Worm (Caenorhabditis elegans) whole organism, young adult: Measurements from ENCODE around the gene srh-169.

ENCODE experiments used
- B0019.2 ChIP-seq: fragments of 200-800 bp; sonication (Bioruptor generic); conservative IDR thresholded peaks from 2 replicates; pipeline ENCODE4 v1.3.6; 2022; ENCODE audit warnings: missing genetic modification reagents, missing genetic modification characterization, missing compliant biosample characterization
- C06A6.2 ChIP-seq: fragments of 200-800 bp; sonication (Bioruptor generic); conservative IDR thresholded peaks from 2 replicates; pipeline ENCODE4 v1.3.6; 2022; ENCODE audit warnings: missing genetic modification characterization, missing compliant biosample characterization
- C17E4.6 ChIP-seq: fragments of 200-800 bp; sonication (Bioruptor generic); IDR thresholded peaks from 2 replicates; pipeline ENCODE4 v1.3.6; 2022; ENCODE audit warnings: missing genetic modification reagents, missing genetic modification characterization, missing compliant biosample characterization
- D2030.7 ChIP-seq: fragments of 200-800 bp; sonication (Bioruptor generic); IDR thresholded peaks from 2 replicates; pipeline ENCODE4 v1.3.6; 2022; ENCODE audit warnings: missing genetic modification reagents, missing genetic modification characterization, missing compliant biosample characterization
- F23B12.7 ChIP-seq: sonication (generic microtip); optimal IDR thresholded peaks from 2 replicates; lab custom pipeline; 2017; ENCODE audit warnings: missing genetic modification characterization, mild to moderate bottlenecking, missing compliant biosample characterization, antibody characterized with exemption, moderate library complexity; ENCODE audit not compliant: insufficient read depth
- F33H1.4 ChIP-seq: fragments of 200-800 bp; sonication (Bioruptor generic); IDR thresholded peaks from 2 replicates; pipeline ENCODE4 v1.3.6; 2022; ENCODE audit warnings: missing genetic modification reagents, missing genetic modification characterization, missing compliant biosample characterization
- F37B4.10 ChIP-seq: fragments of 200-800 bp; sonication (Bioruptor generic); IDR thresholded peaks from 2 replicates; pipeline ENCODE4 v1.3.6; 2022; ENCODE audit warnings: missing genetic modification characterization, missing compliant biosample characterization
- Y67H2A.10 ChIP-seq: fragments of 200-800 bp; sonication (Bioruptor generic); conservative IDR thresholded peaks from 2 replicates; pipeline ENCODE4 v1.3.6; 2022; ENCODE audit warnings: missing genetic modification reagents, missing genetic modification characterization, missing compliant biosample characterization
- attf-3 ChIP-seq: fragments of 200-800 bp; sonication (Bioruptor generic); conservative IDR thresholded peaks from 2 replicates; pipeline ENCODE4 v1.3.6; 2022; ENCODE audit warnings: missing genetic modification reagents, missing genetic modification characterization, missing compliant biosample characterization
- attf-5 ChIP-seq: fragments of 200-800 bp; sonication (Bioruptor generic); optimal IDR thresholded peaks from 2 replicates; lab custom pipeline; 2018; ENCODE audit warnings: mild to moderate bottlenecking, missing genetic modification characterization, missing compliant biosample characterization
- bed-1 ChIP-seq: fragments of 200-800 bp; sonication (Bioruptor generic); IDR thresholded peaks from 2 replicates; pipeline ENCODE4 v1.3.6; 2022; ENCODE audit warnings: missing genetic modification reagents, missing genetic modification characterization, missing compliant biosample characterization
- ceh-100 ChIP-seq: fragments of 200-800 bp; sonication (Bioruptor generic); IDR thresholded peaks from 2 replicates; pipeline ENCODE4 v1.3.6; 2022; ENCODE audit warnings: missing genetic modification reagents, missing genetic modification characterization, missing compliant biosample characterization
- ceh-91 ChIP-seq: fragments of 200-800 bp; sonication (Bioruptor generic); IDR thresholded peaks from 2 replicates; pipeline ENCODE4 v1.3.6; 2022; ENCODE audit warnings: missing genetic modification reagents, missing genetic modification characterization, missing compliant biosample characterization
- dpff-1 ChIP-seq: sonication (generic microtip); optimal IDR thresholded peaks from 2 replicates; lab custom pipeline; 2017; ENCODE audit warnings: mild to moderate bottlenecking, missing genetic modification characterization, missing compliant biosample characterization
- dpl-1 ChIP-seq: fragments of 150-350 bp; optimal IDR thresholded peaks from 2 replicates; lab custom pipeline; 2014; ENCODE audit warnings: missing biosample characterization, missing genetic modification reagents, missing genetic modification characterization
- egl-18 ChIP-seq: fragments of 200-800 bp; sonication (Bioruptor generic); IDR thresholded peaks from 2 replicates; pipeline ENCODE4 v1.3.6; 2022; ENCODE audit warnings: missing genetic modification reagents, missing genetic modification characterization, missing compliant biosample characterization
- ekl-4 ChIP-seq: fragments of 200-800 bp; sonication (Bioruptor generic); IDR thresholded peaks from 2 replicates; pipeline ENCODE4 v1.3.6; 2022; ENCODE audit warnings: missing genetic modification reagents, missing genetic modification characterization, missing compliant biosample characterization
- hmg-1.2 ChIP-seq: fragments of 200-800 bp; sonication (Bioruptor generic); IDR thresholded peaks from 2 replicates; pipeline ENCODE4 v1.3.6; 2022; ENCODE audit warnings: missing genetic modification reagents, missing genetic modification characterization, missing compliant biosample characterization
- hmg-20 ChIP-seq: fragments of 200-800 bp; sonication (Bioruptor generic); IDR thresholded peaks from 2 replicates; pipeline ENCODE4 v1.3.6; 2022; ENCODE audit warnings: missing genetic modification reagents, missing genetic modification characterization, missing compliant biosample characterization
- hrde-1 ChIP-seq: sonication (generic microtip); optimal IDR thresholded peaks from 2 replicates; lab custom pipeline; 2016; ENCODE audit warnings: missing genetic modification characterization, mild to moderate bottlenecking, missing compliant biosample characterization, moderate library complexity, missing genotype, missing genetic modification reagents, borderline replicate concordance
- hsf-1 ChIP-seq: fragments of 200-800 bp; sonication (Bioruptor generic); IDR thresholded peaks from 2 replicates; pipeline ENCODE4 v1.3.6; 2022; ENCODE audit warnings: missing genetic modification reagents, missing genetic modification characterization, missing compliant biosample characterization
- lin-54 ChIP-seq: fragments of 200-800 bp; sonication (Bioruptor generic); optimal IDR thresholded peaks from 2 replicates; lab custom pipeline; 2018; ENCODE audit warnings: mild to moderate bottlenecking, missing genetic modification characterization, missing compliant biosample characterization
- lir-1 ChIP-seq: fragments of 200-800 bp; sonication (Bioruptor generic); conservative IDR thresholded peaks from 2 replicates; pipeline ENCODE4 v1.3.6; 2022; ENCODE audit warnings: missing genetic modification reagents, missing genetic modification characterization, missing compliant biosample characterization
- lsl-1 ChIP-seq: fragments of 200-800 bp; sonication (Bioruptor generic); optimal IDR thresholded peaks from 2 replicates; lab custom pipeline; 2018; ENCODE audit warnings: mild to moderate bottlenecking, missing genetic modification characterization, moderate library complexity, missing compliant biosample characterization
- madf-6 ChIP-seq: fragments of 200-800 bp; sonication (Bioruptor generic); IDR thresholded peaks from 2 replicates; pipeline ENCODE4 v1.3.6; 2022; ENCODE audit warnings: missing genetic modification reagents, missing genetic modification characterization, missing compliant biosample characterization
- madf-8 ChIP-seq: fragments of 200-800 bp; sonication (Bioruptor generic); conservative IDR thresholded peaks from 2 replicates; pipeline ENCODE4 v1.3.6; 2022; ENCODE audit warnings: missing genetic modification reagents, missing genetic modification characterization, missing compliant biosample characterization
- mcd-1 ChIP-seq: fragments of 200-800 bp; sonication (Bioruptor generic); IDR thresholded peaks from 2 replicates; pipeline ENCODE4 v1.3.6; 2022; ENCODE audit warnings: missing genetic modification reagents, missing genetic modification characterization, missing compliant biosample characterization
- mxl-1 ChIP-seq: sonication (generic microtip); optimal IDR thresholded peaks from 2 replicates; lab custom pipeline; 2016; ENCODE audit warnings: missing genetic modification characterization, missing compliant biosample characterization
- nfyb-1 ChIP-seq: fragments of 200-800 bp; sonication (Bioruptor generic); IDR thresholded peaks from 2 replicates; pipeline ENCODE4 v1.3.6; 2022; ENCODE audit warnings: missing genetic modification reagents, missing genetic modification characterization, missing compliant biosample characterization
- nhr-120 ChIP-seq: fragments of 200-800 bp; sonication (Bioruptor generic); IDR thresholded peaks from 2 replicates; pipeline ENCODE4 v1.3.6; 2022; ENCODE audit warnings: missing genetic modification characterization, missing compliant biosample characterization
- rcor-1 ChIP-seq: fragments of 200-800 bp; sonication (Bioruptor generic); IDR thresholded peaks from 2 replicates; pipeline ENCODE4 v1.3.6; 2022; ENCODE audit warnings: missing genetic modification reagents, missing genetic modification characterization, missing compliant biosample characterization
- rpc-1 ChIP-seq, 2 experiments: fragments of 150-350 bp in 1 of 2; sonication (generic microtip) in 1 of 2; optimal IDR thresholded peaks; 2 replicates each; lab custom pipeline; 2014 to 2018; ENCODE audit warnings: missing biosample characterization in 1 of 2, missing genetic modification characterization in 1 of 2, missing genetic modification reagents in 1 of 2, missing genotype in 1 of 2
- snpc-4 ChIP-seq, 5 experiments: fragments of 150-350 bp in 1 of 5; sonication (generic microtip) in 4 of 5; optimal IDR thresholded peaks; 2 replicates each; lab custom pipeline; 2014 to 2018; ENCODE audit warnings: missing genetic modification characterization in 5 of 5, missing biosample characterization in 3 of 5, antibody characterized with exemption in 2 of 5, mild to moderate bottlenecking in 2 of 5, missing compliant biosample characterization in 2 of 5, missing genotype in 2 of 5, moderate library complexity in 2 of 5, missing genetic modification reagents in 1 of 5
- tbx-9 ChIP-seq: sonication (generic microtip); optimal IDR thresholded peaks from 2 replicates; lab custom pipeline; 2016; ENCODE audit warnings: borderline replicate concordance, missing genetic modification characterization, inconsistent platforms, missing compliant biosample characterization

Gene srh-169

ce11 chrV:4050828-4051227, 3.2 kb downstream of the srh-169 start:
- TF ChIP-seq hsf-1 (GFP tag; lab: Robert Waterston, UW): peak; percentile 93

ce11 chrV:4055025-4055424, 7.4 kb downstream of the srh-169 start, which contains the start of gene djr-1.2:
djr-1.2 (minus strand) TSS chrV:4055125.
- TF ChIP-seq hsf-1 (GFP tag; lab: Robert Waterston, UW) (no peak), hrde-1 (tag; lab: Kevin White, UChicago) (no peak), dpff-1 (tag; lab: Kevin White, UChicago) (no peak), attf-3 (no peak), F23B12.7 (no peak), mxl-1 (tag; lab: Kevin White, UChicago) (no peak), nhr-120 (GFP tag; lab: Robert Waterston, UW) (no peak), rpc-1 (optimal IDR thresholded peaks at IDR 0.05; lab: Kevin White, UChicago) (no peak), rpc-1 (tag; optimal IDR thresholded peaks at IDR 0.05; lab: Kevin White, UChicago) (no peak), tbx-9 (no peak)

DNA sequence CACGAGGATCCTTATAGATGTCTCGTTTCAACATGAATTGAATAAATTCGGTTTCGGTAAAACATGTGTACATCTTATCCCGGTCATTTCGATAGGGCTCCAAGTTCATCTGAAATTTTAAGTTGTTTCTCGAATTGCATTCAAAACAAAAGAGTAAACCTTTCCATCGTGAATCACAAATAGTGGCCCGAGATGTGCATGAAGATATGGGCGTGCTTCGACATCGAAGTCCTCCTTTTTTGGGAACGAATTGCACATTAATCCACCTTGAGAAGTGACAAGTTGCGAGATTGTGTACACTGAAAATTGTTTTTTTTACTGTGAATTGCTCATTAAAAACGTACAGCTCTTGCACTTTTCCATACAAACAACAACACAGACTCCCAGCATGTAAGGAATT, 8.6 kb downstream of the srh-169 start:
- TF ChIP-seq snpc-4 (GFP tag; optimal IDR thresholded peaks at IDR 0.05; lab: Kevin White, UChicago) (no peak), snpc-4 (tag; optimal IDR thresholded peaks at IDR 0.05; lab: Kevin White, UChicago) (no peak), bed-1 (GFP tag; lab: Robert Waterston, UW) (no peak), dpl-1 (no peak), F37B4.10 (GFP tag; lab: Robert Waterston, UW) (no peak), lsl-1 (GFP tag; lab: Kevin White, UChicago) (no peak), C17E4.6 (no peak)

ce11 chrV:4063559-4064164, 16.0 kb downstream of the srh-169 start:
- peak; percentile 60 for TF ChIP-seq F33H1.4
- TF ChIP-seq lsl-1 (GFP tag; lab: Kevin White, UChicago): peak; percentile 36
- peak; percentile 72; the same call in 1 of the 2 replicates for TF ChIP-seq D2030.7 (GFP tag; lab: Robert Waterston, UW)
- peak; percentile 66 for TF ChIP-seq madf-6
- TF ChIP-seq mcd-1: peak; percentile 98
- peak; percentile 83 for TF ChIP-seq nfyb-1
- TF ChIP-seq ceh-91 (GFP tag; lab: Robert Waterston, UW): peak; percentile 69
- peak; percentile 33; the same call in 1 of the 2 replicates for TF ChIP-seq madf-8
- peak; percentile 35; the same call in 1 of the 2 replicates for TF ChIP-seq lir-1
- 0 out of 2 replicates have a peak, but pooled peaks have one; percentile 59 for TF ChIP-seq egl-18
- TF ChIP-seq B0019.2 (GFP tag; lab: Robert Waterston, UW): 0 out of 2 replicates have a peak, but pooled peaks have one; percentile 19
- TF ChIP-seq Y67H2A.10 (GFP tag; lab: Robert Waterston, UW): 0 out of 2 replicates have a peak, but pooled peaks have one; percentile 30
- TF ChIP-seq attf-5 (GFP tag; lab: Kevin White, UChicago): peak; percentile 6
- peak; percentile 66; the same call in 1 of the 2 replicates for TF ChIP-seq ekl-4 (GFP tag; lab: Robert Waterston, UW)
- TF ChIP-seq hmg-1.2: peak; percentile 91
- peak; percentile 77 for TF ChIP-seq ceh-100 (GFP tag; lab: Robert Waterston, UW)
- peak; percentile 54 for TF ChIP-seq hsf-1 (GFP tag; lab: Robert Waterston, UW)
- 0 out of 2 replicates have a peak, but pooled peaks have one; percentile 16 for TF ChIP-seq hmg-20 (GFP tag; lab: Robert Waterston, UW)
- peak; percentile 57 for TF ChIP-seq lin-54 (GFP tag; lab: Kevin White, UChicago)
- TF ChIP-seq rcor-1 (GFP tag; lab: Robert Waterston, UW): peak; percentile 63; the same call in 1 of the 2 replicates
- TF ChIP-seq C06A6.2 (GFP tag; lab: Robert Waterston, UW): peak; percentile 67
- TF ChIP-seq, all 124 proteins: peak for 21; not testable (repeated sequence) for 103
